Worm (Caenorhabditis elegans): ENCODE data around the gene msd-4.

msd-4 gene

ce11 chrIII:4829440-4829839 is 39.1 kb downstream of the msd-4 start, which contains the start of gene F26A1.9:
Gene F26A1.9, minus strand, starts transcription at chrIII:4829540.
- TF ChIP-seq tab-1 (GFP tag; IDR thresholded peaks at IDR 0.05) = no peak
- no peak for TF ChIP-seq klf-2 (GFP tag; conservative IDR thresholded peaks at IDR 0.05)
- no peak for TF ChIP-seq ztf-29 (GFP tag; IDR thresholded peaks at IDR 0.05)
- no peak for TF ChIP-seq T22C8.4 (GFP tag; IDR thresholded peaks at IDR 0.05)
- no peak for TF ChIP-seq med-1 (GFP tag; optimal IDR thresholded peaks at IDR 0.05; ENCODE audit: insufficient read depth)
- TF ChIP-seq ref-1 (GFP tag; conservative IDR thresholded peaks at IDR 0.05) = no peak
- no peak for TF ChIP-seq ztf-23 (GFP tag; IDR thresholded peaks at IDR 0.05)
- TF ChIP-seq cog-1 (tag; optimal IDR thresholded peaks at IDR 0.05) = no peak
- TF ChIP-seq flt-1 (GFP tag; IDR thresholded peaks at IDR 0.05) = no peak

ce11 chrIII:4826606-4827005 is 41.9 kb downstream of the msd-4 start, which contains the start of gene F26A1.3:
Gene F26A1.3, plus strand, starts transcription at chrIII:4826906.
- TF ChIP-seq ztf-23 (GFP tag; IDR thresholded peaks at IDR 0.05) = no peak
- TF ChIP-seq T22C8.4 (GFP tag; IDR thresholded peaks at IDR 0.05) = no peak
- TF ChIP-seq ref-1 (GFP tag; conservative IDR thresholded peaks at IDR 0.05) = no peak
- TF ChIP-seq tab-1 (GFP tag; IDR thresholded peaks at IDR 0.05) = no peak
- no peak for TF ChIP-seq klf-2 (GFP tag; conservative IDR thresholded peaks at IDR 0.05)
- TF ChIP-seq med-1 (GFP tag; optimal IDR thresholded peaks at IDR 0.05; ENCODE audit: insufficient read depth) = no peak
- TF ChIP-seq ztf-29 (GFP tag; IDR thresholded peaks at IDR 0.05) = no peak
- TF ChIP-seq flt-1 (GFP tag; IDR thresholded peaks at IDR 0.05) = no peak
- no peak for TF ChIP-seq cog-1 (tag; optimal IDR thresholded peaks at IDR 0.05)

ce11 chrIII:4822140-4822539 is 46.4 kb downstream of the msd-4 start, which contains the start of gene F26A1.8:
Gene F26A1.8, minus strand, starts transcription at chrIII:4822240.
- TF ChIP-seq klf-2 (GFP tag; conservative IDR thresholded peaks at IDR 0.05) (no peak), med-1 (GFP tag; optimal IDR thresholded peaks at IDR 0.05; ENCODE audit: insufficient read depth) (no peak), ztf-29 (GFP tag; IDR thresholded peaks at IDR 0.05) (no peak), ref-1 (GFP tag; conservative IDR thresholded peaks at IDR 0.05) (no peak), tab-1 (GFP tag; IDR thresholded peaks at IDR 0.05) (no peak), cog-1 (tag; optimal IDR thresholded peaks at IDR 0.05) (no peak), T22C8.4 (GFP tag; IDR thresholded peaks at IDR 0.05) (no peak), flt-1 (GFP tag; IDR thresholded peaks at IDR 0.05) (no peak), ztf-23 (GFP tag; IDR thresholded peaks at IDR 0.05) (no peak)

- TF ChIP-seq ztf-23 (GFP tag; IDR thresholded peaks at IDR 0.05) (no peak), T22C8.4 (GFP tag; IDR thresholded peaks at IDR 0.05) (no peak), ref-1 (GFP tag; conservative IDR thresholded peaks at IDR 0.05) (no peak), tab-1 (GFP tag; IDR thresholded peaks at IDR 0.05) (no peak), ztf-29 (GFP tag; IDR thresholded peaks at IDR 0.05) (no peak), med-1 (GFP tag; optimal IDR thresholded peaks at IDR 0.05; ENCODE audit: insufficient read depth) (no peak), cog-1 (tag; optimal IDR thresholded peaks at IDR 0.05) (no peak), klf-2 (GFP tag; conservative IDR thresholded peaks at IDR 0.05) (no peak), flt-1 (GFP tag; IDR thresholded peaks at IDR 0.05) (no peak)
Measured at ce11 chrIII:4819843-4820242, 48.7 kb downstream of the msd-4 start, which contains the start of gene F26A1.7. Gene F26A1.7, minus strand, starts transcription at chrIII:4819943.

All from whole organism, midembryonic.